Worm (Caenorhabditis elegans): ENCODE data around the gene ssp-35.

DNA sequence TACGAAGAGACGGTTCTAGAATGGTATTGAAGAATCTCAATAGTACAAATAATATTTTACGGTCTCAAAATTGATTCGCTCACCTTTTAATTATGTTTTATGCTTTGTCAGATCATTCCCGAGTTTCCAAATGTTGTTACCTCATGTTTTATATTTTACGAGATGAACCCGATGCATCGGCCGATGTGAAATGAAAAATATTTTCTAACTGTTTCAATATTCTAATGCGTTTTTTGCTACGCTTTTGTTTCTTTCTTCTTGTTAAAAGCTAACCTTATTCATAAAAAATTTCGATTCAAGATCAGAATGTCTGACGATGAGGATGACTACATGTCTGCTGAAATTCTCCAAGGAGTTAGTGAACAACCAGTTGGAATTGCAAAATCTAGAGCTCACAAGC lies 12.6 kb downstream of the ssp-35 start, which contains the start of gene T04H1.5:
- TF ChIP-seq nhr-28 (tag; optimal IDR thresholded peaks at IDR 0.05) = no peak
- TF ChIP-seq elt-3 (tag; optimal IDR thresholded peaks at IDR 0.05) = no peak
- no peak for TF ChIP-seq blmp-1 (tag; optimal IDR thresholded peaks at IDR 0.05)
- TF ChIP-seq pha-4 (tag; optimal IDR thresholded peaks at IDR 0.05) = no peak
- TF ChIP-seq unc-62 (GFP tag; optimal IDR thresholded peaks at IDR 0.05) = no peak
- TF ChIP-seq unc-120 (tag; optimal IDR thresholded peaks at IDR 0.05; ENCODE audit: poor library complexity, severe bottlenecking) = no peak
- no peak for TF ChIP-seq mls-2 (tag; optimal IDR thresholded peaks at IDR 0.05)
